Worm (Caenorhabditis elegans) whole organism, early embryonic: Measurements from ENCODE around the gene nono-1.

Experiments used
- F13C5.2 ChIP-seq: sonication (generic microtip); optimal IDR thresholded peaks from 2 replicates; lab custom pipeline; 2017; ENCODE audit warnings: mild to moderate bottlenecking, missing genetic modification characterization, inconsistent platforms, missing compliant biosample characterization
- aly-1 ChIP-seq: sonication (generic microtip); optimal IDR thresholded peaks from 2 replicates; lab custom pipeline; 2016; ENCODE audit warnings: missing genetic modification characterization, missing compliant biosample characterization
- sea-1 ChIP-seq: fragments of 200-800 bp; sonication (Bioruptor generic); conservative IDR thresholded peaks from 2 replicates; pipeline ENCODE4 v1.3.6; 2022; ENCODE audit warnings: missing genetic modification characterization, missing compliant biosample characterization
- tbx-11 ChIP-seq: fragments of 200-800 bp; sonication (Bioruptor generic); IDR thresholded peaks from 2 replicates; pipeline ENCODE4 v1.3.6; 2022; ENCODE audit warnings: missing genetic modification characterization, missing compliant biosample characterization

nono-1 gene

ce11 chrIII:5906059-5906458 lies 52.0 kb downstream of the nono-1 start, which contains the start of gene dpff-1:
Gene dpff-1, minus strand, starts transcription at chrIII:5906346.
- TF ChIP-seq sea-1, result no peak
- TF ChIP-seq F13C5.2 (tag; lab: Kevin White, UChicago), result peak; percentile 23
- TF ChIP-seq aly-1, result no peak
- TF ChIP-seq tbx-11 (GFP tag; lab: Robert Waterston, UW), result no peak
